Worm (Caenorhabditis elegans) whole organism, late embryonic: ENCODE measurements around the gene mfsd-8.
A peak's percentile ranks its signal among the peaks of the same experiment; 100 is the strongest.

ENCODE experiments used
- ama-1 ChIP-seq: fragments of 150-350 bp; optimal IDR thresholded peaks from 2 replicates; lab custom pipeline; 2014
- che-1 ChIP-seq: sonication (generic microtip); optimal IDR thresholded peaks from 2 replicates; lab custom pipeline; 2016; ENCODE audit warnings: mild to moderate bottlenecking, missing genetic modification characterization, missing compliant biosample characterization
- elt-2 ChIP-seq: sonication (generic microtip); optimal IDR thresholded peaks from 2 replicates; lab custom pipeline; 2016; ENCODE audit warnings: missing genetic modification reagents, missing genetic modification characterization, missing compliant biosample characterization
- sox-4 ChIP-seq: sonication (generic microtip); optimal IDR thresholded peaks from 2 replicates; lab custom pipeline; 2017; ENCODE audit warnings: mild to moderate bottlenecking, missing genetic modification characterization, inconsistent platforms, missing compliant biosample characterization
- unc-3 ChIP-seq, 2 experiments: fragments of 200-800 bp in 1 of 2; sonication (Bioruptor generic) in 1 of 2; sonication (generic microtip) in 1 of 2; conservative IDR thresholded peaks in 1 of 2; optimal IDR thresholded peaks in 1 of 2; 2 replicates each; pipeline versions ENCODE4 v1.3.6 to Lab custom; 2016 to 2022; ENCODE audit warnings: missing compliant biosample characterization in 2 of 2, missing genetic modification characterization in 2 of 2, missing genetic modification reagents in 1 of 2

DNA sequence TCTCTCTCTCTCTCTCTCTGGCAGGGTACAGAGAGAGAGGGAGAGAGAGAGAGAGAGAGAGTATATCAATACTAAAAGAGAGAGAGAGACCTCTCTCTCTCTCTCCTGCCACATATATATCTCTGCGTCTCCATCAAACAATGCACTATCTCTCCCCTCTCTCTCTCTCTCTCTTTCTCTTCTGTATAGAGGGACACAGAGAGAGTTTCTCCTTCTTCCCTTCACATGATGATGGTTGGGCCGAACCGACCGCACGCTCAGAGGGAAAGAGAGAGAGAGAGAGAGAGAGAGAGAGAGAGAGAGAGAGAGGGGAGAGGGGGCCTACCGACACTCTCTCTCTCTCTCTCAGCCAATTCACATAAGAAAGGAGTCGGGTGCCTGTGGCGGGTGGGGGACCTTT is 10.4 kb upstream of the mfsd-8 start:
- TF ChIP-seq elt-2, result peak; percentile 14
- TF ChIP-seq unc-3 (GFP tag; conservative IDR thresholded peaks at IDR 0.05; lab: Robert Waterston, UW), result no peak
- TF ChIP-seq unc-3 (tag; optimal IDR thresholded peaks at IDR 0.05; lab: Kevin White, UChicago), result no peak
- no peak for TF ChIP-seq che-1
- TF ChIP-seq sox-4 (tag; lab: Kevin White, UChicago), result no peak
- no peak for TF ChIP-seq ama-1 (lab: Kevin White, UChicago)
